Worm (Caenorhabditis elegans): ENCODE results near the gene C56A3.6.
A peak's percentile ranks its signal among the peaks of the same experiment; 100 is the strongest.

The C56A3.6 gene

DNA sequence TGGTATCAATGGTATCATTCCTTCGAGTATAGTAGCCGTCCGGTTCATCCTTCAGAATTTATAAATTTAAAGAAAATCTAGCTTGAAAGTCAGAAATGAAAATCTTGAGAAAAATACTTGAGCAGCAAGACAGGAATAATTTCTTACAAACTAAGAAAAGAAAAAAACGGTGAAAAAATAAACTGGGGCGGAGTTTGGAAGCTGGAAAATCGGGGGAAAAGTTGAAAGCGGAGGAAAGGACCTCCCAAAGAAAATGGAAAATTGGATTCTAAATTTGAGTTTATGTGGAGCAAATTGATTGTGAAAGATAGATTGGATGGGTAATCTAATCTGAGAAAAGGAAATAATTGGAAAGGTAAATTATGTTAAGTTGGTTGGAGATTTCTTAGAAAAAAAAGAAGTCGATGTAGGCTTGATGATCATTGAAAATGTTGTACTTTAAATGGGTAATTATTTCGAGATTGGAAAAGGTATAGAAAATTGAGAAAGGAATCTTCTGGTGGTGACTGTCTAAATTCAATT is 20.1 kb downstream of the C56A3.6 start, which contains the start of gene frpr-5:
TSS of gene frpr-5 (minus strand) at position 51 of the 522 bp plus-strand sequence.
- TF ChIP-seq zfp-2 (tag; optimal IDR thresholded peaks at IDR 0.05) (no peak), nhr-10 (tag; optimal IDR thresholded peaks at IDR 0.05) (no peak), lin-39 (tag; optimal IDR thresholded peaks at IDR 0.05) (no peak), nhr-102 (tag; optimal IDR thresholded peaks at IDR 0.05) (no peak), lin-1 (GFP tag; IDR thresholded peaks at IDR 0.05) (no peak), lin-13 (GFP tag; optimal IDR thresholded peaks at IDR 0.05) (no peak), pqm-1 (tag; optimal IDR thresholded peaks at IDR 0.05) (no peak), ceh-20 (GFP tag; IDR thresholded peaks at IDR 0.05) (no peak), nhr-6 (tag; optimal IDR thresholded peaks at IDR 0.05) (no peak), mxl-3 (GFP tag; optimal IDR thresholded peaks at IDR 0.05) (no peak), nhr-76 (tag; optimal IDR thresholded peaks at IDR 0.05) (no peak)

DNA sequence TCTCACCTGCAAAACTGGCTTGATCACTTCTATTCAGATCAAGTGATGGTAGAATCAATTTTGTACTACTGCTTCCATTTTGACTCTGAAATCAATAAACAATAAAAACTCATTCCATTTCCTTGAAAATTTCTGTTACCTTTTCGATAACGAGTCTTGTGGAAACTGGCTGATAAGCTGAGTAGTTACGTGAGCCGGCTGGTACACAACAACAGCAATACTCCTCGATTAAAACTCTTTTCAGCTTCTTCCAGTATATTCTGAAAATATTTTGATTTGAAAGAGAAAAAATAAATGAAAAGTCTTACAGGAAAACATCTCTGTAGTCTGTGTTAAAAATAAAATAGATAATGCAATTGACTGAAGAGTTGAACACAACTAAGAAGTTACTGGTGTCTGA is 23.7 kb downstream of the C56A3.6 start:
- TF ChIP-seq egl-43 (GFP tag; IDR thresholded peaks at IDR 0.05) (no peak), nhr-111 (GFP tag; optimal IDR thresholded peaks at IDR 0.05) (no peak), mep-1 (tag; optimal IDR thresholded peaks at IDR 0.05) (no peak), dve-1 (tag; optimal IDR thresholded peaks at IDR 0.05; ENCODE audit: insufficient read depth) (peak; percentile 46), gei-8 (GFP tag; optimal IDR thresholded peaks at IDR 0.05) (no peak), D1046.2 (GFP tag; IDR thresholded peaks at IDR 0.05) (no peak), T26A8.4 (GFP tag; IDR thresholded peaks at IDR 0.05) (no peak), Y48G9A.11 (GFP tag; IDR thresholded peaks at IDR 0.05) (no peak), daf-19 (GFP tag; conservative IDR thresholded peaks at IDR 0.05) (no peak), jun-1 (tag; optimal IDR thresholded peaks at IDR 0.05) (no peak), ceh-82 (tag; optimal IDR thresholded peaks at IDR 0.05) (no peak), zag-1 (tag; optimal IDR thresholded peaks at IDR 0.05) (no peak), zip-2 (tag; optimal IDR thresholded peaks at IDR 0.05) (no peak), lin-29 (GFP tag; IDR thresholded peaks at IDR 0.05) (no peak), nhr-25 (tag; optimal IDR thresholded peaks at IDR 0.05; ENCODE audit: borderline replicate concordance, insufficient read depth) (no peak), vab-7 (GFP tag; IDR thresholded peaks at IDR 0.05) (no peak), F44E2.7 (GFP tag; IDR thresholded peaks at IDR 0.05) (no peak), daf-16 (GFP tag; optimal IDR thresholded peaks at IDR 0.05) (no peak), daf-16 (tag; optimal IDR thresholded peaks at IDR 0.05) (peak; percentile 99), nhr-28 (tag; optimal IDR thresholded peaks at IDR 0.05) (peak; percentile 21), unc-39 (tag; optimal IDR thresholded peaks at IDR 0.05) (no peak)

DNA sequence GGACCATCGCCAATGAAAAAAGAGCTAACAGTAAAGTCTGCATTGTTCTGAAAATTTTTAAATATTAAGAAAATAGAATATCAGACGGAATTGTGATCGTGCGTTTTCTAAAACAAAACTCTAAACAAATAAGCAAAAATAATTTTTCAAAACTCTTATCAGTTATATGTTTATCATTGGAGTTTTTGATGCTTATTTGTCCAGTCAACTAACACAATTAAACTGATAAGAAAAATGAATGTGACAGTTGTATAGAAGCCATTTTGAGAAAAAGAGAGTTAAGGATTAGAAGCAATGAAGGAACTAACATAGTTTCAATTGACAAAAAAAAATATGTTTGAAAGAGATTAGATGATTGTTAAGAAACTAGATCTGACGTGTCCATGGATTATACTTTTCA is 25.5 kb downstream of the C56A3.6 start, which contains the start of gene ttr-44:
TSS of gene ttr-44 (minus strand) at position 47 of the 400 bp plus-strand sequence.
- TF ChIP-seq tag-97 (GFP tag; IDR thresholded peaks at IDR 0.05) (no peak), rbr-2 (tag; optimal IDR thresholded peaks at IDR 0.05) (no peak), nhr-28 (tag; optimal IDR thresholded peaks at IDR 0.05) (peak; percentile 72), nhr-11 (tag; optimal IDR thresholded peaks at IDR 0.05) (no peak), mxl-3 (GFP tag; optimal IDR thresholded peaks at IDR 0.05) (no peak), ztf-11 (tag; optimal IDR thresholded peaks at IDR 0.05) (no peak), dve-1 (tag; optimal IDR thresholded peaks at IDR 0.05; ENCODE audit: insufficient read depth) (peak; percentile 92), F10B5.3 (tag; optimal IDR thresholded peaks at IDR 0.05) (no peak), unc-130 (GFP tag; optimal IDR thresholded peaks at IDR 0.05) (no peak), mdt-29 (GFP tag; IDR thresholded peaks at IDR 0.05) (no peak), nhr-77 (tag; optimal IDR thresholded peaks at IDR 0.05) (peak; percentile 57), F49E8.2 (tag; optimal IDR thresholded peaks at IDR 0.05; ENCODE audit: borderline replicate concordance) (no peak), fos-1 (tag; optimal IDR thresholded peaks at IDR 0.05) (no peak), nhr-48 (tag; optimal IDR thresholded peaks at IDR 0.05) (no peak), nhr-237 (tag; optimal IDR thresholded peaks at IDR 0.05) (no peak), ceh-20 (GFP tag; IDR thresholded peaks at IDR 0.05) (no peak), saeg-2 (GFP tag; IDR thresholded peaks at IDR 0.05) (no peak), duxl-1 (tag; optimal IDR thresholded peaks at IDR 0.05; ENCODE audit: poor library complexity) (no peak), gei-8 (GFP tag; optimal IDR thresholded peaks at IDR 0.05) (no peak), zfp-3 (GFP tag; conservative IDR thresholded peaks at IDR 0.05) (no peak), hmg-1.1 (GFP tag; IDR thresholded peaks at IDR 0.05) (no peak), nhr-25 (tag; optimal IDR thresholded peaks at IDR 0.05; ENCODE audit: borderline replicate concordance, insufficient read depth) (no peak), nhr-41 (GFP tag; IDR thresholded peaks at IDR 0.05) (no peak), T20F7.1 (GFP tag; optimal IDR thresholded peaks at IDR 0.05) (peak; percentile 16)
